Worm (Caenorhabditis elegans): Measurements from ENCODE around the gene F34H10.4.

F34H10.4 gene

DNA sequence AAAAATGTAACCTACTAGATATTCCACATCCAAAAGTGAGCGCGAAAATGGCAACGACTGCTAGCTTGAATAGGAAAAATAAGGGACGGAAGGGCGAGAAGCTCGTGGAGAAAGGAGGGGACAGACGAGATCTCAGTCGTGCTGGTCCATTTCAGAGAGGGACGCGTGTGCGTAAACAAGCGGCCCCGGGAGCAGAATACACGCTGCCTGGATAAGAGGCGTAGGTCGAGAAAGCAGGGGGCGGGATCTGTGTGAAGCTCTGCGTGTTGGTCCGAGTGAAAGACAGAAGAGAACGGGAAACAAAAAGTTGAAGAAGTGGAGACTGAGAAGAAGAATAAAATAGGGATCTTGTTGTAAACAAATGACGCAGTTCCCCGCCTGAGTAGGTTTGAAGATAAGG, 20.2 kb downstream of the F34H10.4 start, which contains the start of gene T14B1.1:
Gene T14B1.1 (minus strand): TSS at position 170 of the 400 bp plus-strand sequence.
- TF ChIP-seq skn-1 (tag; optimal IDR thresholded peaks at IDR 0.05) (no peak), sma-3 (GFP tag; optimal IDR thresholded peaks at IDR 0.05) (no peak), zag-1 (tag; optimal IDR thresholded peaks at IDR 0.05) (peak; percentile 12), nhr-10 (tag; optimal IDR thresholded peaks at IDR 0.05) (no peak), lin-39 (tag; optimal IDR thresholded peaks at IDR 0.05) (no peak), lsy-2 (tag; optimal IDR thresholded peaks at IDR 0.05) (peak in 1 of 2 experiments; percentile 22), ztf-11 (tag; optimal IDR thresholded peaks at IDR 0.05) (no peak), nhr-23 (tag; optimal IDR thresholded peaks at IDR 0.05) (no peak), unc-62 (GFP tag; optimal IDR thresholded peaks at IDR 0.05) (no peak), unc-55 (GFP tag; optimal IDR thresholded peaks at IDR 0.05) (peak; percentile 39), C34F6.9 (tag; optimal IDR thresholded peaks at IDR 0.05) (peak; percentile 40), gmeb-1 (tag; optimal IDR thresholded peaks at IDR 0.05) (no peak), ZK546.5 (tag; optimal IDR thresholded peaks at IDR 0.05) (no peak), nhr-129 (tag; optimal IDR thresholded peaks at IDR 0.05) (peak; percentile 55), lin-13 (GFP tag; optimal IDR thresholded peaks at IDR 0.05) (peak; percentile 3), nhr-25 (tag; optimal IDR thresholded peaks at IDR 0.05) (no peak), ceh-82 (tag; optimal IDR thresholded peaks at IDR 0.05) (no peak), nhr-77 (tag; optimal IDR thresholded peaks at IDR 0.05) (no peak), alr-1 (tag; optimal IDR thresholded peaks at IDR 0.05) (no peak), R02D3.7 (tag; optimal IDR thresholded peaks at IDR 0.05) (no peak), crh-2 (tag; optimal IDR thresholded peaks at IDR 0.05) (peak; percentile 6), lin-11 (tag; optimal IDR thresholded peaks at IDR 0.05) (no peak), F13H6.1 (tag; optimal IDR thresholded peaks at IDR 0.05) (peak; percentile 59), nhr-6 (tag; optimal IDR thresholded peaks at IDR 0.05) (no peak), ama-1 (optimal IDR thresholded peaks at IDR 0.05) (no peak), aly-2 (tag; optimal IDR thresholded peaks at IDR 0.05) (no peak), Y55F3AM.14 (GFP tag; optimal IDR thresholded peaks at IDR 0.05) (no peak), mdl-1 (tag; optimal IDR thresholded peaks at IDR 0.05) (peak in 1 of 2 experiments; percentile 46), unc-39 (tag; optimal IDR thresholded peaks at IDR 0.05) (no peak), elt-1 (tag; optimal IDR thresholded peaks at IDR 0.05) (no peak), mab-5 (tag; optimal IDR thresholded peaks at IDR 0.05) (no peak), fos-1 (tag; optimal IDR thresholded peaks at IDR 0.05) (no peak), snpc-4 (tag; optimal IDR thresholded peaks at IDR 0.05) (no peak), egl-27 (tag; optimal IDR thresholded peaks at IDR 0.05) (no peak), peb-1 (tag; optimal IDR thresholded peaks at IDR 0.05) (no peak), elt-3 (tag; optimal IDR thresholded peaks at IDR 0.05) (no peak)

ce11 chrX:9673228-9673627, 24.9 kb downstream of the F34H10.4 start:
- TF ChIP-seq nhr-129 (tag; optimal IDR thresholded peaks at IDR 0.05) (no peak), ztf-1 (GFP tag; conservative IDR thresholded peaks at IDR 0.05) (no peak), nhr-21 (tag; optimal IDR thresholded peaks at IDR 0.05) (no peak), dmd-4 (tag; optimal IDR thresholded peaks at IDR 0.05) (no peak), fos-1 (tag; optimal IDR thresholded peaks at IDR 0.05) (peak; percentile 46), lin-13 (GFP tag; optimal IDR thresholded peaks at IDR 0.05) (no peak), Y55F3AM.14 (GFP tag; optimal IDR thresholded peaks at IDR 0.05) (no peak), lsy-2 (tag; optimal IDR thresholded peaks at IDR 0.05) (peak in 1 of 2 experiments; percentile 1), sma-9 (GFP tag; optimal IDR thresholded peaks at IDR 0.05) (peak; percentile 24), sma-9 (tag; optimal IDR thresholded peaks at IDR 0.05) (no peak), alr-1 (tag; optimal IDR thresholded peaks at IDR 0.05) (no peak)

DNA sequence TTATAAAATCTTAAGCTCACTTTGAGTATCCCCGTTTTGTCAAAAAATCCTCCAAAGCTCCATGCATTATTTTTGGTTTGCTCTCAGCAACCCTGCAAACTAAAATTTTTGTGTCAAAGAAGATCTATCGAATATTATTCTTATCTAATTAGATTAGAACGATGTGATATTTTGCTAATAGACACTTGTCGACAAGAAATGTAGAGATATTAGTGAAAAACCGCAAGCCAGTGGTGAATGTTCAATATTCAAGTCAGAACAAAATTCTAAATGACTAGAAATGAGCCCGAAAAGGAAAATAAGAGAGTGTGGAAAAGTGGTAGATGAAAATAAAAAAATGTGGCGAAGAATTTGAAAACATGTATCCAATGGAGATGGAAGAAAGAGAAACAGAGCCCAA, 26.5 kb downstream of the F34H10.4 start, which contains the start of gene C43C3.4:
Gene C43C3.4 (minus strand): TSS at position 101 of the 400 bp plus-strand sequence.
- no peak for TF ChIP-seq egl-27 (tag; optimal IDR thresholded peaks at IDR 0.05)
- no peak for TF ChIP-seq mab-5 (tag; optimal IDR thresholded peaks at IDR 0.05)
- no peak for TF ChIP-seq nhr-77 (tag; optimal IDR thresholded peaks at IDR 0.05)
- no peak for TF ChIP-seq zag-1 (tag; optimal IDR thresholded peaks at IDR 0.05)
- TF ChIP-seq unc-39 (tag; optimal IDR thresholded peaks at IDR 0.05), result no peak
- TF ChIP-seq nhr-11 (tag; optimal IDR thresholded peaks at IDR 0.05), result no peak
- no peak for TF ChIP-seq ceh-82 (tag; optimal IDR thresholded peaks at IDR 0.05)
- TF ChIP-seq nhr-25 (tag; optimal IDR thresholded peaks at IDR 0.05), result no peak
- TF ChIP-seq mdl-1 (tag; optimal IDR thresholded peaks at IDR 0.05), result no peak
- TF ChIP-seq sem-4 (tag; optimal IDR thresholded peaks at IDR 0.05), result no peak
- TF ChIP-seq ama-1 (optimal IDR thresholded peaks at IDR 0.05), result no peak
- no peak for TF ChIP-seq ztf-11 (tag; optimal IDR thresholded peaks at IDR 0.05)

All from whole organism, L2 larva.